Fruit fly (Drosophila melanogaster): ENCODE results near the gene Neurochondrin.

- TF ChIP-seq psq (optimal IDR thresholded peaks at IDR 0.05) (no peak), Sin3A (optimal IDR thresholded peaks at IDR 0.05) (no peak), insv (optimal IDR thresholded peaks at IDR 0.05) (no peak), h (optimal IDR thresholded peaks at IDR 0.05) (no peak), ttk (optimal IDR thresholded peaks at IDR 0.05) (no peak)
These were observed 439 bp upstream of the Neurochondrin start for dm6 chr3R:6467646-6468350.
